Worm (Caenorhabditis elegans): ENCODE data around the gene C09E8.1.

C09E8.1 gene

ce11 chrII:580189-580643 lies 23.9 kb downstream of the C09E8.1 start, which contains the start of the genes cdc-37 and W08F4.3 (continued):
- TF ChIP-seq unc-62 (GFP tag; optimal IDR thresholded peaks at IDR 0.05) (no peak), gei-17 (GFP tag; optimal IDR thresholded peaks at IDR 0.05) (no peak), madf-8 (GFP tag; conservative IDR thresholded peaks at IDR 0.05) (peak; percentile 75), xnd-1 (tag; optimal IDR thresholded peaks at IDR 0.05) (peak; percentile 57), lin-40 (tag; optimal IDR thresholded peaks at IDR 0.05) (no peak), rec-8 (tag; optimal IDR thresholded peaks at IDR 0.05) (no peak), F10E7.11 (tag; optimal IDR thresholded peaks at IDR 0.05) (no peak), nhr-27 (tag; optimal IDR thresholded peaks at IDR 0.05) (no peak), Y53F4B.3 (GFP tag; IDR thresholded peaks at IDR 0.05) (no peak), B0035.1 (tag; optimal IDR thresholded peaks at IDR 0.05) (no peak), F39B2.1 (GFP tag; IDR thresholded peaks at IDR 0.05) (no peak), lsy-27 (tag; optimal IDR thresholded peaks at IDR 0.05; ENCODE audit: borderline replicate concordance, insufficient read depth) (no peak), aptf-3 (GFP tag; IDR thresholded peaks at IDR 0.05) (no peak), ceh-79 (tag; optimal IDR thresholded peaks at IDR 0.05) (no peak), ccch-3 (GFP tag; optimal IDR thresholded peaks at IDR 0.05) (no peak), mxl-1 (tag; optimal IDR thresholded peaks at IDR 0.05) (no peak), hlh-26 (GFP tag; conservative IDR thresholded peaks at IDR 0.05) (no peak), efl-1 (GFP tag; optimal IDR thresholded peaks at IDR 0.05) (peak; percentile 90), madf-3 (GFP tag; IDR thresholded peaks at IDR 0.05) (0 out of 2 replicates have a peak, but pooled peaks have one; percentile 54), nhr-179 (tag; optimal IDR thresholded peaks at IDR 0.05) (no peak), egl-44 (GFP tag; IDR thresholded peaks at IDR 0.05) (no peak), aptf-2 (GFP tag; conservative IDR thresholded peaks at IDR 0.05) (no peak), dox-1 (GFP tag; IDR thresholded peaks at IDR 0.05) (peak; percentile 24; the same call in 1 of the 2 replicates), K11D2.4 (GFP tag; IDR thresholded peaks at IDR 0.05) (no peak), pha-4 (tag; optimal IDR thresholded peaks at IDR 0.05) (no peak), nhr-80 (tag; optimal IDR thresholded peaks at IDR 0.05) (no peak), lag-1 (GFP tag; IDR thresholded peaks at IDR 0.05) (no peak), D2030.7 (GFP tag; IDR thresholded peaks at IDR 0.05) (peak; percentile 72), ztf-26 (tag; optimal IDR thresholded peaks at IDR 0.05) (no peak), ceh-91 (GFP tag; IDR thresholded peaks at IDR 0.05) (peak; percentile 69), snpc-1.1 (tag; optimal IDR thresholded peaks at IDR 0.05; ENCODE audit: insufficient read depth) (peak; percentile 12), B0019.2 (GFP tag; conservative IDR thresholded peaks at IDR 0.05) (no peak), F49E8.2 (tag; optimal IDR thresholded peaks at IDR 0.05; ENCODE audit: insufficient read depth) (no peak), C06A6.2 (GFP tag; conservative IDR thresholded peaks at IDR 0.05) (no peak), madf-6 (GFP tag; IDR thresholded peaks at IDR 0.05) (peak; percentile 87), egrh-3 (GFP tag; IDR thresholded peaks at IDR 0.05) (no peak), lin-54 (GFP tag; optimal IDR thresholded peaks at IDR 0.05) (peak; percentile 52), fkh-3 (tag; optimal IDR thresholded peaks at IDR 0.05) (no peak), rcor-1 (GFP tag; IDR thresholded peaks at IDR 0.05) (peak; percentile 19; the same call in 1 of the 2 replicates)

- TF ChIP-seq him-1 (tag; optimal IDR thresholded peaks at IDR 0.05) (no peak), let-607 (tag; optimal IDR thresholded peaks at IDR 0.05) (no peak), unc-130 (GFP tag; optimal IDR thresholded peaks at IDR 0.05) (no peak), dpl-1 (GFP tag; optimal IDR thresholded peaks at IDR 0.05) (no peak), D2030.7 (GFP tag; IDR thresholded peaks at IDR 0.05) (peak; percentile 32; the same call in 1 of the 2 replicates), dpff-1 (tag; optimal IDR thresholded peaks at IDR 0.05) (no peak), ztf-3 (GFP tag; optimal IDR thresholded peaks at IDR 0.05) (no peak), K11D2.4 (GFP tag; IDR thresholded peaks at IDR 0.05) (no peak), ZK185.1 (tag; optimal IDR thresholded peaks at IDR 0.05; ENCODE audit: poor library complexity, severe bottlenecking) (no peak), sdz-38 (tag; optimal IDR thresholded peaks at IDR 0.05) (no peak), gei-17 (GFP tag; optimal IDR thresholded peaks at IDR 0.05) (no peak), mel-28 (tag; optimal IDR thresholded peaks at IDR 0.05; ENCODE audit: borderline replicate concordance) (no peak), lir-1 (GFP tag; conservative IDR thresholded peaks at IDR 0.05) (no peak), egl-44 (GFP tag; IDR thresholded peaks at IDR 0.05) (no peak)
Observed at ce11 chrII:581983-582382, 25.7 kb downstream of the C09E8.1 start.

Measured in whole organism, young adult.